Fruit fly (Drosophila melanogaster) whole organism, prepupa: ENCODE results near the gene CG43198.

Experiments
- CG16779 ChIP-seq: fragments of 200-800 bp; sonication (Bioruptor generic); optimal IDR thresholded peaks from 3 replicates; lab custom pipeline; 2017; ENCODE audit warnings: missing biosample characterization, mild to moderate bottlenecking, missing genetic modification characterization
- CG3032 ChIP-seq: fragments of 200-800 bp; optimal IDR thresholded peaks from 2 replicates; lab custom pipeline; 2019; ENCODE audit warnings: missing biosample characterization, mild to moderate bottlenecking, missing genetic modification characterization, moderate library complexity
- CG6276 ChIP-seq: fragments of 200-800 bp; sonication (Bioruptor generic); optimal IDR thresholded peaks from 2 replicates; lab custom pipeline; 2017; ENCODE audit warnings: missing biosample characterization, mild to moderate bottlenecking, missing genetic modification characterization
- CG8319 ChIP-seq: fragments of 200-800 bp; sonication (Bioruptor generic); optimal IDR thresholded peaks from 3 replicates; lab custom pipeline; 2016; ENCODE audit warnings: missing biosample characterization, missing genetic modification characterization
- Sox102F ChIP-seq: fragments of 200-800 bp; sonication (Bioruptor generic); optimal IDR thresholded peaks from 2 replicates; lab custom pipeline; 2016; ENCODE audit warnings: missing biosample characterization, mild to moderate bottlenecking, missing genetic modification characterization
- achi ChIP-seq: fragments of 200-800 bp; sonication (Bioruptor generic); optimal IDR thresholded peaks from 3 replicates; lab custom pipeline; 2016; ENCODE audit warnings: missing biosample characterization, missing genetic modification characterization
- esn ChIP-seq: fragments of 200-800 bp; sonication (Bioruptor generic); optimal IDR thresholded peaks from 2 replicates; lab custom pipeline; 2016; ENCODE audit warnings: missing biosample characterization, mild to moderate bottlenecking, missing genetic modification characterization, moderate library complexity
- fd59A ChIP-seq: fragments of 200-800 bp; sonication (Bioruptor generic); optimal IDR thresholded peaks from 2 replicates; lab custom pipeline; 2017; ENCODE audit warnings: missing biosample characterization, mild to moderate bottlenecking, missing genetic modification characterization, missing genetic modification reagents
- ss ChIP-seq, 2 experiments: fragments of 200-800 bp; sonication (Bioruptor generic); optimal IDR thresholded peaks; 2 replicates in 1 of 2; 3 replicates in 1 of 2; lab custom pipeline; 2017 to 2018; ENCODE audit warnings: mild to moderate bottlenecking in 2 of 2, missing biosample characterization in 2 of 2, missing genetic modification characterization in 2 of 2, moderate library complexity in 1 of 2

dm6 chrX:7412368-7412767, 40.8 kb downstream of the CG43198 start, which contains the start of gene CG42704:
- TF ChIP-seq CG3032 (tag; lab: Kevin White, UChicago) (no peak), CG8319 (GFP tag; lab: Kevin White, UChicago) (no peak), CG16779 (no peak), esn (GFP tag; lab: Kevin White, UChicago) (no peak), CG6276 (GFP tag; lab: Kevin White, UChicago) (no peak), ss (GFP tag; optimal IDR thresholded peaks at IDR 0.05; lab: Kevin White, UChicago) (no peak), Sox102F (GFP tag; lab: Kevin White, UChicago) (no peak), achi (GFP tag; lab: Kevin White, UChicago) (no peak), fd59A (no peak)
